Worm (Caenorhabditis elegans) whole organism, L3 larva: ENCODE data around the gene str-171.
"Not testable (repeated sequence)": the region's sequence is repeated elsewhere in the genome, so short reads cannot be mapped to it uniquely, and the experiment has no call there.

Experiments used
- R02D3.7 ChIP-seq: fragments of 150-350 bp; optimal IDR thresholded peaks from 2 replicates; lab custom pipeline; 2014; ENCODE audit warnings: missing biosample characterization, missing genetic modification characterization
- ZK546.5 ChIP-seq: sonication (generic microtip); optimal IDR thresholded peaks from 2 replicates; lab custom pipeline; 2017; ENCODE audit warnings: missing biosample characterization, missing genetic modification characterization
- ceh-16 ChIP-seq: sonication (generic microtip); optimal IDR thresholded peaks from 2 replicates; lab custom pipeline; 2017; ENCODE audit warnings: missing biosample characterization, missing genetic modification characterization
- daf-12 ChIP-seq: fragments of 150-350 bp; optimal IDR thresholded peaks from 2 replicates; lab custom pipeline; 2014; ENCODE audit warnings: missing biosample characterization, missing genetic modification reagents, missing genetic modification characterization
- egl-27 ChIP-seq: sonication (generic microtip); optimal IDR thresholded peaks from 4 replicates; lab custom pipeline; 2017; ENCODE audit warnings: missing biosample characterization, missing genetic modification reagents, missing genetic modification characterization
- elt-1 ChIP-seq: fragments of 150-350 bp; optimal IDR thresholded peaks from 2 replicates; lab custom pipeline; 2014; ENCODE audit warnings: missing biosample characterization, missing genetic modification characterization
- eor-1 ChIP-seq, 2 experiments: fragments of 150-350 bp; optimal IDR thresholded peaks; 2 replicates each; lab custom pipeline; 2014 to 2018; ENCODE audit warnings: missing biosample characterization in 2 of 2, missing genetic modification characterization in 2 of 2
- fkh-10 ChIP-seq: sonication (generic microtip); optimal IDR thresholded peaks from 2 replicates; lab custom pipeline; 2017; ENCODE audit warnings: missing biosample characterization, missing genetic modification reagents, missing genetic modification characterization
- fos-1 ChIP-seq: fragments of 150-350 bp; optimal IDR thresholded peaks from 2 replicates; lab custom pipeline; 2014; ENCODE audit warnings: missing biosample characterization, missing genetic modification characterization
- hmg-11 ChIP-seq: sonication (generic microtip); optimal IDR thresholded peaks from 2 replicates; lab custom pipeline; 2016; ENCODE audit warnings: missing genetic modification characterization, missing compliant biosample characterization
- jun-1 ChIP-seq: fragments of 150-350 bp; optimal IDR thresholded peaks from 2 replicates; lab custom pipeline; 2014; ENCODE audit warnings: missing biosample characterization, missing genetic modification reagents, missing genetic modification characterization
- lin-15B ChIP-seq: fragments of 150-350 bp; optimal IDR thresholded peaks from 2 replicates; lab custom pipeline; 2014; ENCODE audit warnings: missing biosample characterization, missing genetic modification characterization
- lin-39 ChIP-seq: fragments of 150-350 bp; optimal IDR thresholded peaks from 2 replicates; lab custom pipeline; 2018; ENCODE audit warnings: missing biosample characterization, missing genetic modification reagents, missing genetic modification characterization
- lsy-12 ChIP-seq: sonication (generic microtip); optimal IDR thresholded peaks from 2 replicates; lab custom pipeline; 2016; ENCODE audit warnings: mild to moderate bottlenecking, missing genetic modification characterization, missing compliant biosample characterization
- mdl-1 ChIP-seq: fragments of 150-350 bp; optimal IDR thresholded peaks from 2 replicates; lab custom pipeline; 2014; ENCODE audit warnings: missing biosample characterization, missing genetic modification characterization
- nfya-1 ChIP-seq: sonication (generic microtip); optimal IDR thresholded peaks from 2 replicates; lab custom pipeline; 2017; ENCODE audit warnings: missing genetic modification characterization, mild to moderate bottlenecking, missing compliant biosample characterization, antibody characterized with exemption, moderate library complexity; ENCODE audit not compliant: insufficient read depth
- nhr-11 ChIP-seq: fragments of 150-350 bp; optimal IDR thresholded peaks from 2 replicates; lab custom pipeline; 2014; ENCODE audit warnings: missing biosample characterization, missing genetic modification characterization
- nhr-12 ChIP-seq: fragments of 150-350 bp; optimal IDR thresholded peaks from 2 replicates; lab custom pipeline; 2014; ENCODE audit warnings: missing biosample characterization, missing genetic modification characterization
- nhr-23 ChIP-seq: fragments of 150-350 bp; optimal IDR thresholded peaks from 2 replicates; lab custom pipeline; 2014; ENCODE audit warnings: missing biosample characterization, missing genetic modification reagents, missing genetic modification characterization
- nhr-28 ChIP-seq: fragments of 150-350 bp; optimal IDR thresholded peaks from 2 replicates; lab custom pipeline; 2014; ENCODE audit warnings: missing biosample characterization, missing genetic modification characterization
- nhr-67 ChIP-seq: fragments of 150-350 bp; optimal IDR thresholded peaks from 2 replicates; lab custom pipeline; 2014; ENCODE audit warnings: missing biosample characterization, missing genetic modification characterization
- nhr-76 ChIP-seq: fragments of 150-350 bp; sonication (generic microtip); optimal IDR thresholded peaks from 5 replicates; lab custom pipeline; 2014; ENCODE audit warnings: missing biosample characterization, missing genetic modification characterization
- nhr-77 ChIP-seq: fragments of 150-350 bp; optimal IDR thresholded peaks from 2 replicates; lab custom pipeline; 2014; ENCODE audit warnings: missing biosample characterization, missing genetic modification characterization
- pha-4 ChIP-seq: fragments of 150-350 bp; optimal IDR thresholded peaks from 2 replicates; lab custom pipeline; 2014; ENCODE audit warnings: missing biosample characterization, missing genetic modification reagents, missing genetic modification characterization
- pqm-1 ChIP-seq: fragments of 150-350 bp; optimal IDR thresholded peaks from 2 replicates; lab custom pipeline; 2017; ENCODE audit warnings: missing biosample characterization, missing genetic modification characterization, inconsistent platforms
- skn-1 ChIP-seq: fragments of 150-350 bp; optimal IDR thresholded peaks from 2 replicates; lab custom pipeline; 2014; ENCODE audit warnings: missing biosample characterization, missing genetic modification characterization
- snpc-4 ChIP-seq: fragments of 150-350 bp; optimal IDR thresholded peaks from 2 replicates; lab custom pipeline; 2014; ENCODE audit warnings: missing biosample characterization, missing genetic modification characterization
- tbx-2 ChIP-seq: sonication (generic microtip); optimal IDR thresholded peaks from 2 replicates; lab custom pipeline; 2016; ENCODE audit warnings: mild to moderate bottlenecking, missing genetic modification characterization, missing compliant biosample characterization
- unc-39 ChIP-seq: sonication (generic microtip); optimal IDR thresholded peaks from 4 replicates; lab custom pipeline; 2017; ENCODE audit warnings: missing biosample characterization, missing genetic modification characterization
- unc-62 ChIP-seq: fragments of 150-350 bp; sonication (generic microtip); optimal IDR thresholded peaks from 4 replicates; lab custom pipeline; 2014; ENCODE audit warnings: missing biosample characterization, missing genetic modification reagents, missing genetic modification characterization
- ztf-11 ChIP-seq: fragments of 150-350 bp; optimal IDR thresholded peaks from 2 replicates; lab custom pipeline; 2014; ENCODE audit warnings: missing biosample characterization, missing genetic modification characterization

The str-171 gene

ce11 chrV:15105893-15106598 is 26.3 kb downstream of the str-171 start, which contains the start of gene C01G10.14:
Gene C01G10.14 (minus strand): TSS chrV:15105943.
- TF ChIP-seq daf-12 (tag; lab: Kevin White, UChicago); nhr-12; R02D3.7 (tag; lab: Kevin White, UChicago): not testable (repeated sequence)

- no peak for TF ChIP-seq ZK546.5 (tag; lab: Kevin White, UChicago)
Observed at ce11 chrV:15099447-15099846, 32.9 kb downstream of the str-171 start, which contains the start of gene C01G10.1. Gene C01G10.1 (plus strand): TSS chrV:15099747.

- TF ChIP-seq nhr-77 (tag; lab: Kevin White, UChicago) (no peak), jun-1 (tag; lab: Kevin White, UChicago) (no peak), pqm-1 (no peak), unc-62 (GFP tag; lab: Kevin White, UChicago) (no peak), nhr-11 (tag; lab: Kevin White, UChicago) (no peak), ceh-16 (tag; lab: Kevin White, UChicago) (no peak), mdl-1 (no peak), lsy-12 (tag; lab: Kevin White, UChicago) (no peak), daf-12 (tag; lab: Kevin White, UChicago) (no peak), nhr-28 (tag; lab: Kevin White, UChicago) (no peak), eor-1 (tag; optimal IDR thresholded peaks at IDR 0.05; lab: Kevin White, UChicago) (no peak), snpc-4 (tag; lab: Kevin White, UChicago) (no peak)
Observed at ce11 chrV:15094749-15095148, 37.6 kb downstream of the str-171 start, which contains the start of gene srx-78. Gene srx-78 (plus strand): TSS chrV:15095049.

- TF ChIP-seq fos-1 (tag; lab: Kevin White, UChicago): no peak
- peak; percentile 77 for TF ChIP-seq pha-4
- no peak for TF ChIP-seq hmg-11
- no peak for TF ChIP-seq nhr-23 (tag; lab: Kevin White, UChicago)
- TF ChIP-seq fkh-10 (GFP tag; lab: Kevin White, UChicago): no peak
Observed at ce11 chrV:15092666-15093065, 39.7 kb downstream of the str-171 start, which contains the start of gene txt-12. Gene txt-12 (plus strand): TSS chrV:15092966.

- TF ChIP-seq snpc-4 (tag; lab: Kevin White, UChicago): no peak
- no peak for TF ChIP-seq mdl-1
- no peak for TF ChIP-seq nfya-1 (tag; lab: Kevin White, UChicago)
- TF ChIP-seq skn-1 (tag; lab: Kevin White, UChicago): no peak
- TF ChIP-seq ztf-11 (tag; lab: Kevin White, UChicago): no peak
- TF ChIP-seq nhr-12: no peak
- no peak for TF ChIP-seq elt-1 (tag; lab: Kevin White, UChicago)
- TF ChIP-seq egl-27 (tag; lab: Kevin White, UChicago): no peak
- no peak for TF ChIP-seq unc-39 (tag; lab: Kevin White, UChicago)
- TF ChIP-seq fos-1 (tag; lab: Kevin White, UChicago): no peak
- no peak for TF ChIP-seq nhr-76 (tag; lab: Kevin White, UChicago)
- TF ChIP-seq tbx-2: no peak
- no peak for TF ChIP-seq R02D3.7 (tag; lab: Kevin White, UChicago)
Observed at ce11 chrV:15090457-15090856, 41.9 kb downstream of the str-171 start, which contains the start of gene C01G10.17. Gene C01G10.17 (plus strand): TSS chrV:15090757.

- TF ChIP-seq lin-15B (tag; lab: Kevin White, UChicago) (no peak), nhr-67 (no peak), lin-39 (tag; lab: Kevin White, UChicago) (no peak), nhr-28 (tag; lab: Kevin White, UChicago) (no peak)
Observed at ce11 chrV:15089438-15089837, 42.9 kb downstream of the str-171 start, which contains the start of the genes C01G10.5 and C01G10.4. Gene C01G10.5 (minus strand): TSS chrV:15089538. Gene C01G10.4 (plus strand): TSS chrV:15089740.
